Fruit fly (Drosophila melanogaster): Measurements from ENCODE around the gene Peritrophin-15a.
A peak's percentile ranks its signal among the peaks of the same experiment; 100 is the strongest.

The Peritrophin-15a gene

dm6 chr2L:8424090-8424470 lies 28.2 kb upstream of the Peritrophin-15a start:
- TF ChIP-seq Eip78C (GFP tag) (no peak), CG7368 (GFP tag; optimal IDR thresholded peaks at IDR 0.05) (no peak), CG3919 (GFP tag; optimal IDR thresholded peaks at IDR 0.05) (no peak), vri (GFP tag; optimal IDR thresholded peaks at IDR 0.05) (peak; percentile 6), CG6163 (GFP tag; IDR thresholded peaks at IDR 0.05) (peak; percentile 37; the same call in 1 of the 3 replicates), CG6808 (GFP tag; optimal IDR thresholded peaks at IDR 0.05) (no peak), ss (GFP tag; optimal IDR thresholded peaks at IDR 0.05) (peak in 1 of 2 experiments; percentile 40), CG9139 (GFP tag; optimal IDR thresholded peaks at IDR 0.05) (no peak), svp (GFP tag) (peak; percentile 81), Sox14 (GFP tag; optimal IDR thresholded peaks at IDR 0.05) (peak; percentile 80), Eip93F (GFP tag; optimal IDR thresholded peaks at IDR 0.05) (no peak), CG34406 (GFP tag; optimal IDR thresholded peaks at IDR 0.05) (no peak), Smox (GFP tag; optimal IDR thresholded peaks at IDR 0.05) (no peak), CG8119 (GFP tag; IDR thresholded peaks at IDR 0.05) (no peak), fkh (GFP tag; optimal IDR thresholded peaks at IDR 0.05) (no peak), salr (GFP tag; optimal IDR thresholded peaks at IDR 0.05) (no peak)

- TF ChIP-seq Sox14 (GFP tag; optimal IDR thresholded peaks at IDR 0.05) (no peak), CG10631 (GFP tag; optimal IDR thresholded peaks at IDR 0.05) (peak; percentile 24), Blimp-1 (GFP tag; optimal IDR thresholded peaks at IDR 0.05) (no peak), ss (GFP tag; optimal IDR thresholded peaks at IDR 0.05) (peak in 1 of 2 experiments; percentile 33), spab (GFP tag; optimal IDR thresholded peaks at IDR 0.05) (no peak), Met (GFP tag; optimal IDR thresholded peaks at IDR 0.05) (peak; percentile 40), Sox102F (GFP tag; optimal IDR thresholded peaks at IDR 0.05) (peak; percentile 57), vri (GFP tag; optimal IDR thresholded peaks at IDR 0.05) (no peak), Hr38 (GFP tag; optimal IDR thresholded peaks at IDR 0.05) (no peak), topi (GFP tag; optimal IDR thresholded peaks at IDR 0.05) (no peak), CG7368 (GFP tag; optimal IDR thresholded peaks at IDR 0.05) (no peak), Gug (GFP tag; IDR thresholded peaks at IDR 0.05) (no peak), CG6808 (GFP tag; optimal IDR thresholded peaks at IDR 0.05) (peak; percentile 58), esn (GFP tag; optimal IDR thresholded peaks at IDR 0.05) (peak; percentile 35), lz (GFP tag; optimal IDR thresholded peaks at IDR 0.05) (no peak), svp (GFP tag) (peak; percentile 53), CG3032 (tag; optimal IDR thresholded peaks at IDR 0.05) (no peak), CG15336 (GFP tag; IDR thresholded peaks at IDR 0.05) (no peak), CG10669 (GFP tag; optimal IDR thresholded peaks at IDR 0.05) (peak; percentile 36), dac (GFP tag; optimal IDR thresholded peaks at IDR 0.05) (no peak), Hr4 (GFP tag; optimal IDR thresholded peaks at IDR 0.05) (peak; percentile 3), dsx (GFP tag; optimal IDR thresholded peaks at IDR 0.05; ENCODE audit: poor library complexity, severe bottlenecking) (no peak), CG1621 (tag; optimal IDR thresholded peaks at IDR 0.05) (no peak), CG8319 (GFP tag; optimal IDR thresholded peaks at IDR 0.05) (no peak), Smox (GFP tag; optimal IDR thresholded peaks at IDR 0.05) (no peak), CG3919 (GFP tag; optimal IDR thresholded peaks at IDR 0.05) (peak; percentile 7), CG4318 (GFP tag; optimal IDR thresholded peaks at IDR 0.05) (no peak), Eip93F (GFP tag; optimal IDR thresholded peaks at IDR 0.05) (no peak), OdsH (GFP tag; optimal IDR thresholded peaks at IDR 0.05) (no peak), CG11762 (GFP tag; optimal IDR thresholded peaks at IDR 0.05; ENCODE audit: insufficient read depth) (no peak), net (GFP tag; optimal IDR thresholded peaks at IDR 0.05) (no peak), fd59A (GFP tag; optimal IDR thresholded peaks at IDR 0.05) (no peak), CG31627 (GFP tag; optimal IDR thresholded peaks at IDR 0.05) (no peak), achi (GFP tag; optimal IDR thresholded peaks at IDR 0.05) (no peak), Hr39 (GFP tag; optimal IDR thresholded peaks at IDR 0.05) (no peak), CG8119 (GFP tag; IDR thresholded peaks at IDR 0.05) (no peak), Eip78C (GFP tag) (peak; percentile 54), cyc (GFP tag; optimal IDR thresholded peaks at IDR 0.05) (no peak), pdm3 (GFP tag; optimal IDR thresholded peaks at IDR 0.05) (no peak), CG11902 (GFP tag; optimal IDR thresholded peaks at IDR 0.05) (no peak), CG16779 (tag; optimal IDR thresholded peaks at IDR 0.05) (no peak), fd85E (GFP tag; optimal IDR thresholded peaks at IDR 0.05) (no peak), CG8632 (GFP tag; optimal IDR thresholded peaks at IDR 0.05) (no peak), fkh (GFP tag; optimal IDR thresholded peaks at IDR 0.05) (peak; percentile 23)
These were observed 27.7 kb upstream of the Peritrophin-15a start for dm6 chr2L:8423460-8424089.

Measured in whole organism, prepupa.